Fruit fly (Drosophila melanogaster) whole organism, prepupa: Measurements from ENCODE around the gene Aplip1.
A peak's percentile ranks its signal among the peaks of the same experiment; 100 is the strongest.

Source experiments
- Blimp-1 ChIP-seq: fragments of 200-800 bp; sonication (Bioruptor generic); optimal IDR thresholded peaks from 3 replicates; lab custom pipeline; 2017; ENCODE audit warnings: missing biosample characterization, missing genetic modification characterization, mild to moderate bottlenecking, moderate library complexity, missing genetic modification reagents
- CG10669 ChIP-seq: fragments of 200-800 bp; sonication (Bioruptor generic); optimal IDR thresholded peaks from 3 replicates; lab custom pipeline; 2018; ENCODE audit warnings: missing biosample characterization, mild to moderate bottlenecking, missing genetic modification characterization, moderate library complexity
- CG11294 ChIP-seq: fragments of 200-800 bp; sonication (Bioruptor generic); IDR thresholded peaks from 2 replicates; pipeline ENCODE4 v1.3.6; 2022; ENCODE audit warnings: missing biosample characterization, missing genetic modification characterization
- CG11762 ChIP-seq: fragments of 200-800 bp; sonication (Bioruptor generic); optimal IDR thresholded peaks from 3 replicates; lab custom pipeline; 2016; ENCODE audit warnings: missing biosample characterization, missing genetic modification characterization; ENCODE audit not compliant: insufficient read depth
- CG11902 ChIP-seq: fragments of 200-800 bp; sonication (Bioruptor generic); optimal IDR thresholded peaks from 3 replicates; lab custom pipeline; 2016; ENCODE audit warnings: missing biosample characterization, missing genetic modification characterization
- CG15336 ChIP-seq: fragments of 200-800 bp; sonication (Bioruptor generic); IDR thresholded peaks from 2 replicates; pipeline ENCODE4 v1.3.6; 2022; ENCODE audit warnings: missing biosample characterization, missing genetic modification characterization
- CG16779 ChIP-seq: fragments of 200-800 bp; sonication (Bioruptor generic); optimal IDR thresholded peaks from 3 replicates; lab custom pipeline; 2017; ENCODE audit warnings: missing biosample characterization, mild to moderate bottlenecking, missing genetic modification characterization
- CG3032 ChIP-seq: fragments of 200-800 bp; optimal IDR thresholded peaks from 2 replicates; lab custom pipeline; 2019; ENCODE audit warnings: missing biosample characterization, mild to moderate bottlenecking, missing genetic modification characterization, moderate library complexity
- CG32006 ChIP-seq: fragments of 200-800 bp; sonication (Bioruptor generic); optimal IDR thresholded peaks from 3 replicates; lab custom pipeline; 2017; ENCODE audit warnings: missing biosample characterization, mild to moderate bottlenecking, missing genetic modification characterization
- CG34406 ChIP-seq: fragments of 200-800 bp; sonication (Bioruptor generic); optimal IDR thresholded peaks from 3 replicates; lab custom pipeline; 2016; ENCODE audit warnings: missing biosample characterization, missing genetic modification characterization
- CG3919 ChIP-seq: fragments of 200-800 bp; sonication (Bioruptor generic); optimal IDR thresholded peaks from 3 replicates; lab custom pipeline; 2016; ENCODE audit warnings: missing biosample characterization, missing genetic modification characterization
- CG4318 ChIP-seq: fragments of 200-800 bp; sonication (Bioruptor generic); optimal IDR thresholded peaks from 3 replicates; lab custom pipeline; 2017; ENCODE audit warnings: missing biosample characterization, mild to moderate bottlenecking, missing genetic modification characterization
- CG6163 ChIP-seq: fragments of 200-800 bp; sonication (Bioruptor generic); IDR thresholded peaks from 3 replicates; pipeline ENCODE4 v1.3.6; 2022; ENCODE audit warnings: missing biosample characterization, missing genetic modification characterization
- CG6792 ChIP-seq: fragments of 200-800 bp; sonication (Bioruptor generic); optimal IDR thresholded peaks from 3 replicates; lab custom pipeline; 2016; ENCODE audit warnings: missing biosample characterization, missing genetic modification characterization
- CG6854 ChIP-seq: fragments of 200-800 bp; sonication (Bioruptor generic); optimal IDR thresholded peaks from 2 replicates; lab custom pipeline; 2017; ENCODE audit warnings: missing biosample characterization, mild to moderate bottlenecking, missing genetic modification characterization
- CG9139 ChIP-seq: fragments of 200-800 bp; sonication (Bioruptor generic); optimal IDR thresholded peaks from 3 replicates; lab custom pipeline; 2017; ENCODE audit warnings: missing biosample characterization, mild to moderate bottlenecking, missing genetic modification characterization
- Eip75B ChIP-seq: fragments of 200-800 bp; sonication (Bioruptor generic); optimal IDR thresholded peaks from 3 replicates; lab custom pipeline; 2016; ENCODE audit warnings: missing biosample characterization, missing genetic modification characterization
- Eip78C ChIP-seq: fragments of 200-800 bp; sonication (Bioruptor generic); peaks from one replicate; lab custom pipeline; 2016; ENCODE audit warnings: missing biosample characterization, missing genetic modification characterization
- Eip93F ChIP-seq: fragments of 200-800 bp; sonication (Bioruptor generic); optimal IDR thresholded peaks from 2 replicates; lab custom pipeline; 2016; ENCODE audit warnings: missing biosample characterization, mild to moderate bottlenecking, missing genetic modification characterization
- Ets21C ChIP-seq: fragments of 200-800 bp; sonication (Bioruptor generic); optimal IDR thresholded peaks from 3 replicates; lab custom pipeline; 2016; ENCODE audit warnings: missing biosample characterization, missing genetic modification characterization
- Ets96B ChIP-seq: fragments of 200-800 bp; optimal IDR thresholded peaks from 2 replicates; lab custom pipeline; 2019; ENCODE audit warnings: missing biosample characterization, mild to moderate bottlenecking, missing genetic modification characterization, moderate library complexity
- Gug ChIP-seq: fragments of 200-800 bp; sonication (Bioruptor generic); IDR thresholded peaks from 2 replicates; pipeline ENCODE4 v1.3.6; 2022; ENCODE audit warnings: missing biosample characterization, missing genetic modification characterization
- Hr38 ChIP-seq: sonication (Bioruptor generic); optimal IDR thresholded peaks from 2 replicates; lab custom pipeline; 2016; ENCODE audit warnings: missing biosample characterization, missing genetic modification characterization
- Hr39 ChIP-seq: fragments of 200-800 bp; sonication (Bioruptor generic); optimal IDR thresholded peaks from 2 replicates; lab custom pipeline; 2016; ENCODE audit warnings: missing biosample characterization, missing genetic modification characterization
- Lpt ChIP-seq: fragments of 200-800 bp; sonication (Bioruptor generic); optimal IDR thresholded peaks from 3 replicates; lab custom pipeline; 2016; ENCODE audit warnings: missing biosample characterization, missing genetic modification characterization
- Met ChIP-seq: fragments of 200-800 bp; sonication (Bioruptor generic); optimal IDR thresholded peaks from 3 replicates; lab custom pipeline; 2016; ENCODE audit warnings: missing biosample characterization, missing genetic modification characterization
- achi ChIP-seq: fragments of 200-800 bp; sonication (Bioruptor generic); optimal IDR thresholded peaks from 3 replicates; lab custom pipeline; 2016; ENCODE audit warnings: missing biosample characterization, missing genetic modification characterization
- acj6 ChIP-seq: fragments of 200-800 bp; sonication (Bioruptor generic); optimal IDR thresholded peaks from 3 replicates; lab custom pipeline; 2016; ENCODE audit warnings: missing biosample characterization, missing genetic modification characterization
- dsx ChIP-seq: fragments of 200-800 bp; optimal IDR thresholded peaks from 3 replicates; lab custom pipeline; 2019; ENCODE audit warnings: missing biosample characterization, mild to moderate bottlenecking, missing genetic modification characterization, moderate library complexity; ENCODE audit not compliant: poor library complexity, severe bottlenecking
- eg ChIP-seq: fragments of 200-800 bp; sonication (Bioruptor generic); IDR thresholded peaks from 3 replicates; pipeline ENCODE4 v1.3.6; 2022; ENCODE audit warnings: missing biosample characterization, missing genetic modification characterization
- fd85E ChIP-seq: fragments of 200-800 bp; sonication (Bioruptor generic); optimal IDR thresholded peaks from 3 replicates; lab custom pipeline; 2016; ENCODE audit warnings: missing biosample characterization, missing genetic modification characterization
- fkh ChIP-seq: fragments of 200-800 bp; sonication (Bioruptor generic); optimal IDR thresholded peaks from 3 replicates; lab custom pipeline; 2017; ENCODE audit warnings: missing biosample characterization, mild to moderate bottlenecking, missing genetic modification characterization, moderate library complexity
- net ChIP-seq: fragments of 200-800 bp; sonication (Bioruptor generic); optimal IDR thresholded peaks from 3 replicates; lab custom pipeline; 2016; ENCODE audit warnings: missing biosample characterization, missing genetic modification characterization
- pdm3 ChIP-seq: fragments of 200-800 bp; sonication (Bioruptor generic); optimal IDR thresholded peaks from 3 replicates; lab custom pipeline; 2016; ENCODE audit warnings: missing biosample characterization, missing genetic modification characterization
- salr ChIP-seq, 2 experiments: fragments of 200-800 bp; sonication (Bioruptor generic); optimal IDR thresholded peaks; 3 replicates each; lab custom pipeline; 2016 to 2018; ENCODE audit warnings: missing biosample characterization in 2 of 2, missing genetic modification characterization in 2 of 2, mild to moderate bottlenecking in 1 of 2
- spab ChIP-seq: fragments of 200-800 bp; sonication (Bioruptor generic); optimal IDR thresholded peaks from 2 replicates; lab custom pipeline; 2017; ENCODE audit warnings: missing biosample characterization, mild to moderate bottlenecking, missing genetic modification characterization, missing genetic modification reagents
- ss ChIP-seq, 2 experiments: fragments of 200-800 bp; sonication (Bioruptor generic); optimal IDR thresholded peaks; 2 replicates in 1 of 2; 3 replicates in 1 of 2; lab custom pipeline; 2017 to 2018; ENCODE audit warnings: mild to moderate bottlenecking in 2 of 2, missing biosample characterization in 2 of 2, missing genetic modification characterization in 2 of 2, moderate library complexity in 1 of 2
- svp ChIP-seq: fragments of 200-800 bp; sonication (Bioruptor generic); peaks from one replicate; lab custom pipeline; 2016; ENCODE audit warnings: missing biosample characterization, missing genetic modification characterization
- topi ChIP-seq: fragments of 200-800 bp; sonication (Bioruptor generic); optimal IDR thresholded peaks from 3 replicates; lab custom pipeline; 2016; ENCODE audit warnings: missing biosample characterization, missing genetic modification characterization

Aplip1 gene

dm6 chr3L:1165808-1166207 lies 30.3 kb upstream of the Aplip1 start (continued):
- TF ChIP-seq spab (GFP tag; lab: Kevin White, UChicago), result no peak
- no peak for TF ChIP-seq Hr38 (GFP tag; lab: Kevin White, UChicago)
- TF ChIP-seq CG15336 (GFP tag; lab: Robert Waterston, UW), result peak; percentile 42; the same call in 1 of the 2 replicates
- TF ChIP-seq acj6 (GFP tag; lab: Kevin White, UChicago), result no peak
- TF ChIP-seq dsx (GFP tag; lab: Kevin White, UChicago), result no peak

- TF ChIP-seq Ets21C (GFP tag; lab: Kevin White, UChicago) (no peak), net (GFP tag; lab: Kevin White, UChicago) (no peak), CG3919 (no peak), CG34406 (GFP tag; lab: Kevin White, UChicago) (no peak), topi (GFP tag; lab: Kevin White, UChicago) (no peak), Hr39 (no peak), Gug (GFP tag; lab: Robert Waterston, UW) (no peak), svp (no peak), Lpt (GFP tag; lab: Kevin White, UChicago) (no peak), Ets96B (tag; lab: Kevin White, UChicago) (no peak), CG11762 (GFP tag; lab: Kevin White, UChicago) (no peak), Eip75B (GFP tag; lab: Kevin White, UChicago) (no peak), ss (GFP tag; optimal IDR thresholded peaks at IDR 0.05; lab: Kevin White, UChicago) (peak in 1 of 2 experiments; percentile 7), spab (GFP tag; lab: Kevin White, UChicago) (no peak), Eip93F (GFP tag; lab: Kevin White, UChicago) (no peak), fkh (GFP tag; lab: Kevin White, UChicago) (peak; percentile 91), CG6163 (GFP tag; lab: Robert Waterston, UW) (peak; percentile 57), CG9139 (GFP tag; lab: Kevin White, UChicago) (peak; percentile 14), CG11902 (GFP tag; lab: Kevin White, UChicago) (no peak), Met (GFP tag; lab: Kevin White, UChicago) (no peak), CG16779 (no peak), CG4318 (GFP tag; lab: Kevin White, UChicago) (no peak), salr (GFP tag; optimal IDR thresholded peaks at IDR 0.05; lab: Kevin White, UChicago) (no peak), Eip78C (GFP tag; lab: Kevin White, UChicago) (peak; percentile 39), CG6792 (GFP tag; lab: Kevin White, UChicago) (no peak), CG3032 (tag; lab: Kevin White, UChicago) (no peak), achi (no peak), fd85E (no peak), CG11294 (no peak), Blimp-1 (GFP tag; lab: Kevin White, UChicago) (no peak), CG6854 (no peak), CG32006 (GFP tag; lab: Kevin White, UChicago) (no peak), eg (peak; percentile 52; the same call in 2 of the 3 replicates), pdm3 (no peak), CG10669 (GFP tag; lab: Kevin White, UChicago) (no peak)
Observed at dm6 chr3L:1166266-1166665, 29.9 kb upstream of the Aplip1 start.
